Worm (Caenorhabditis elegans) whole organism, young adult: Measurements from ENCODE around the gene let-418.
A peak's percentile ranks its signal among the peaks of the same experiment; 100 is the strongest.

Source experiments
- B0336.3 ChIP-seq: fragments of 200-800 bp; sonication (Bioruptor generic); IDR thresholded peaks from 2 replicates; pipeline ENCODE4 v1.3.6; 2022; ENCODE audit warnings: missing genetic modification characterization, missing compliant biosample characterization
- C06A6.2 ChIP-seq: fragments of 200-800 bp; sonication (Bioruptor generic); conservative IDR thresholded peaks from 2 replicates; pipeline ENCODE4 v1.3.6; 2022; ENCODE audit warnings: missing genetic modification characterization, missing compliant biosample characterization
- F10E7.11 ChIP-seq: sonication (generic microtip); optimal IDR thresholded peaks from 2 replicates; lab custom pipeline; 2017; ENCODE audit warnings: mild to moderate bottlenecking, missing genetic modification characterization, moderate library complexity, missing compliant biosample characterization
- F23B12.7 ChIP-seq: sonication (generic microtip); optimal IDR thresholded peaks from 2 replicates; lab custom pipeline; 2017; ENCODE audit warnings: missing genetic modification characterization, mild to moderate bottlenecking, missing compliant biosample characterization, antibody characterized with exemption, moderate library complexity; ENCODE audit not compliant: insufficient read depth
- F33H1.4 ChIP-seq: fragments of 200-800 bp; sonication (Bioruptor generic); IDR thresholded peaks from 2 replicates; pipeline ENCODE4 v1.3.6; 2022; ENCODE audit warnings: missing genetic modification reagents, missing genetic modification characterization, missing compliant biosample characterization
- F39B2.1 ChIP-seq: fragments of 200-800 bp; sonication (Bioruptor generic); IDR thresholded peaks from 2 replicates; pipeline ENCODE4 v1.3.6; 2022; ENCODE audit warnings: missing genetic modification reagents, missing genetic modification characterization, missing compliant biosample characterization
- F57C9.4 ChIP-seq: sonication (generic microtip); optimal IDR thresholded peaks from 2 replicates; lab custom pipeline; 2017; ENCODE audit warnings: mild to moderate bottlenecking, missing genetic modification characterization, missing compliant biosample characterization
- K12H6.12 ChIP-seq: fragments of 200-800 bp; sonication (Bioruptor generic); optimal IDR thresholded peaks from 2 replicates; lab custom pipeline; 2018; ENCODE audit warnings: mild to moderate bottlenecking, missing genetic modification characterization, missing compliant biosample characterization
- aptf-2 ChIP-seq: fragments of 200-800 bp; sonication (Bioruptor generic); conservative IDR thresholded peaks from 2 replicates; pipeline ENCODE4 v1.3.6; 2022; ENCODE audit warnings: missing genetic modification reagents, missing genetic modification characterization, missing compliant biosample characterization
- aptf-3 ChIP-seq: fragments of 200-800 bp; sonication (Bioruptor generic); IDR thresholded peaks from 2 replicates; pipeline ENCODE4 v1.3.6; 2022; ENCODE audit warnings: missing genetic modification characterization, missing compliant biosample characterization
- attf-5 ChIP-seq: fragments of 200-800 bp; sonication (Bioruptor generic); optimal IDR thresholded peaks from 2 replicates; lab custom pipeline; 2018; ENCODE audit warnings: mild to moderate bottlenecking, missing genetic modification characterization, missing compliant biosample characterization
- bed-2 ChIP-seq: fragments of 200-800 bp; sonication (Bioruptor generic); IDR thresholded peaks from 2 replicates; pipeline ENCODE4 v1.3.6; 2022; ENCODE audit warnings: missing genetic modification reagents, missing genetic modification characterization, missing compliant biosample characterization
- ccch-3 ChIP-seq: fragments of 200-800 bp; sonication (Bioruptor generic); optimal IDR thresholded peaks from 2 replicates; lab custom pipeline; 2018; ENCODE audit warnings: mild to moderate bottlenecking, missing genetic modification characterization, missing compliant biosample characterization
- cebp-1 ChIP-seq, 2 experiments: fragments of 200-800 bp in 1 of 2; sonication (Bioruptor generic) in 1 of 2; sonication (generic microtip) in 1 of 2; IDR thresholded peaks in 1 of 2; optimal IDR thresholded peaks in 1 of 2; 2 replicates each; pipeline versions ENCODE4 v1.3.6 to Lab custom; 2017 to 2022; ENCODE audit warnings: missing compliant biosample characterization in 2 of 2, missing genetic modification characterization in 2 of 2, mild to moderate bottlenecking in 1 of 2, missing genetic modification reagents in 1 of 2, moderate library complexity in 1 of 2
- cebp-2 ChIP-seq: fragments of 200-800 bp; sonication (Bioruptor generic); IDR thresholded peaks from 2 replicates; pipeline ENCODE4 v1.3.6; 2022; ENCODE audit warnings: missing genetic modification characterization, missing compliant biosample characterization
- ceh-79 ChIP-seq: sonication (generic microtip); optimal IDR thresholded peaks from 2 replicates; lab custom pipeline; 2017; ENCODE audit warnings: mild to moderate bottlenecking, missing genetic modification characterization, missing compliant biosample characterization
- ceh-91 ChIP-seq: fragments of 200-800 bp; sonication (Bioruptor generic); IDR thresholded peaks from 2 replicates; pipeline ENCODE4 v1.3.6; 2022; ENCODE audit warnings: missing genetic modification reagents, missing genetic modification characterization, missing compliant biosample characterization
- chd-7 ChIP-seq: sonication (generic microtip); optimal IDR thresholded peaks from 2 replicates; lab custom pipeline; 2016; ENCODE audit warnings: mild to moderate bottlenecking, missing genetic modification characterization, moderate library complexity, missing compliant biosample characterization
- dox-1 ChIP-seq: fragments of 200-800 bp; sonication (Bioruptor generic); IDR thresholded peaks from 2 replicates; pipeline ENCODE4 v1.3.6; 2022; ENCODE audit warnings: missing genetic modification reagents, missing genetic modification characterization, missing compliant biosample characterization
- dpl-1 ChIP-seq: fragments of 150-350 bp; optimal IDR thresholded peaks from 2 replicates; lab custom pipeline; 2014; ENCODE audit warnings: missing biosample characterization, missing genetic modification reagents, missing genetic modification characterization
- egrh-3 ChIP-seq: fragments of 200-800 bp; sonication (Bioruptor generic); IDR thresholded peaks from 2 replicates; pipeline ENCODE4 v1.3.6; 2022; ENCODE audit warnings: missing genetic modification reagents, missing genetic modification characterization, missing compliant biosample characterization
- gei-17 ChIP-seq: fragments of 200-800 bp; sonication (Bioruptor generic); optimal IDR thresholded peaks from 2 replicates; lab custom pipeline; 2018; ENCODE audit warnings: mild to moderate bottlenecking, missing genetic modification characterization, missing compliant biosample characterization
- him-1 ChIP-seq: sonication (generic microtip); optimal IDR thresholded peaks from 2 replicates; lab custom pipeline; 2016; ENCODE audit warnings: missing genotype, missing genetic modification reagents, missing genetic modification characterization, missing compliant biosample characterization
- hmg-1.2 ChIP-seq: fragments of 200-800 bp; sonication (Bioruptor generic); IDR thresholded peaks from 2 replicates; pipeline ENCODE4 v1.3.6; 2022; ENCODE audit warnings: missing genetic modification reagents, missing genetic modification characterization, missing compliant biosample characterization
- let-607 ChIP-seq, 2 experiments: fragments of 200-800 bp in 1 of 2; sonication (Bioruptor generic) in 1 of 2; sonication (generic microtip) in 1 of 2; optimal IDR thresholded peaks; 2 replicates each; lab custom pipeline; 2016 to 2018; ENCODE audit warnings: mild to moderate bottlenecking in 2 of 2, missing compliant biosample characterization in 2 of 2, missing genetic modification characterization in 2 of 2, moderate library complexity in 2 of 2, missing genotype in 1 of 2
- lin-26 ChIP-seq: fragments of 200-800 bp; sonication (Bioruptor generic); IDR thresholded peaks from 2 replicates; pipeline ENCODE4 v1.3.6; 2022; ENCODE audit warnings: missing genetic modification reagents, missing genetic modification characterization, missing compliant biosample characterization
- lin-35 ChIP-seq, 3 experiments: fragments of 150-350 bp in 2 of 3; sonication (generic microtip) in 1 of 3; optimal IDR thresholded peaks; 2 replicates each; lab custom pipeline; 2014 to 2018; ENCODE audit warnings: missing biosample characterization in 3 of 3, missing genetic modification characterization in 3 of 3, missing genetic modification reagents in 3 of 3
- lin-40 ChIP-seq: sonication (generic microtip); optimal IDR thresholded peaks from 2 replicates; lab custom pipeline; 2016; ENCODE audit warnings: missing genetic modification characterization, mild to moderate bottlenecking, missing compliant biosample characterization, missing genotype, missing genetic modification reagents
- lin-54 ChIP-seq: fragments of 200-800 bp; sonication (Bioruptor generic); optimal IDR thresholded peaks from 2 replicates; lab custom pipeline; 2018; ENCODE audit warnings: mild to moderate bottlenecking, missing genetic modification characterization, missing compliant biosample characterization
- lsl-1 ChIP-seq: fragments of 200-800 bp; sonication (Bioruptor generic); optimal IDR thresholded peaks from 2 replicates; lab custom pipeline; 2018; ENCODE audit warnings: mild to moderate bottlenecking, missing genetic modification characterization, moderate library complexity, missing compliant biosample characterization
- madf-3 ChIP-seq: fragments of 200-800 bp; sonication (Bioruptor generic); IDR thresholded peaks from 2 replicates; pipeline ENCODE4 v1.3.6; 2022; ENCODE audit warnings: missing genetic modification reagents, missing genetic modification characterization, missing compliant biosample characterization
- madf-6 ChIP-seq: fragments of 200-800 bp; sonication (Bioruptor generic); IDR thresholded peaks from 2 replicates; pipeline ENCODE4 v1.3.6; 2022; ENCODE audit warnings: missing genetic modification reagents, missing genetic modification characterization, missing compliant biosample characterization
- mcd-1 ChIP-seq: fragments of 200-800 bp; sonication (Bioruptor generic); IDR thresholded peaks from 2 replicates; pipeline ENCODE4 v1.3.6; 2022; ENCODE audit warnings: missing genetic modification reagents, missing genetic modification characterization, missing compliant biosample characterization
- nhr-120 ChIP-seq: fragments of 200-800 bp; sonication (Bioruptor generic); IDR thresholded peaks from 2 replicates; pipeline ENCODE4 v1.3.6; 2022; ENCODE audit warnings: missing genetic modification characterization, missing compliant biosample characterization
- nhr-80 ChIP-seq: sonication (generic microtip); optimal IDR thresholded peaks from 2 replicates; lab custom pipeline; 2016; ENCODE audit warnings: missing genetic modification characterization, missing compliant biosample characterization
- nhr-90 ChIP-seq: sonication (generic microtip); optimal IDR thresholded peaks from 2 replicates; lab custom pipeline; 2016; ENCODE audit warnings: missing genotype, mild to moderate bottlenecking, missing genetic modification characterization, missing compliant biosample characterization
- sdz-38 ChIP-seq: sonication (generic microtip); optimal IDR thresholded peaks from 2 replicates; lab custom pipeline; 2016; ENCODE audit warnings: missing genotype, missing genetic modification characterization, missing compliant biosample characterization
- sea-2 ChIP-seq: fragments of 200-800 bp; sonication (Bioruptor generic); IDR thresholded peaks from 2 replicates; pipeline ENCODE4 v1.3.6; 2022; ENCODE audit warnings: missing genetic modification characterization, missing compliant biosample characterization
- sptf-2 ChIP-seq: fragments of 200-800 bp; sonication (Bioruptor generic); optimal IDR thresholded peaks from 2 replicates; lab custom pipeline; 2018; ENCODE audit warnings: mild to moderate bottlenecking, missing genetic modification characterization, missing compliant biosample characterization
- tbp1 ChIP-seq: fragments of 200-800 bp; sonication (Bioruptor generic); optimal IDR thresholded peaks from 2 replicates; lab custom pipeline; 2018; ENCODE audit warnings: mild to moderate bottlenecking, missing genetic modification characterization, missing compliant biosample characterization
- tbx-9 ChIP-seq: sonication (generic microtip); optimal IDR thresholded peaks from 2 replicates; lab custom pipeline; 2016; ENCODE audit warnings: borderline replicate concordance, missing genetic modification characterization, inconsistent platforms, missing compliant biosample characterization
- ztf-18 ChIP-seq: sonication (generic microtip); optimal IDR thresholded peaks from 2 replicates; lab custom pipeline; 2016; ENCODE audit warnings: missing genotype, mild to moderate bottlenecking, missing genetic modification characterization, missing compliant biosample characterization
- ztf-26 ChIP-seq: sonication (generic microtip); optimal IDR thresholded peaks from 2 replicates; lab custom pipeline; 2017; ENCODE audit warnings: missing genetic modification characterization, missing compliant biosample characterization
- ztf-28 ChIP-seq: fragments of 200-800 bp; sonication (Bioruptor generic); IDR thresholded peaks from 2 replicates; pipeline ENCODE4 v1.3.6; 2022; ENCODE audit warnings: missing genetic modification reagents, missing genetic modification characterization, missing compliant biosample characterization
- ztf-6 ChIP-seq: fragments of 200-800 bp; sonication (Bioruptor generic); IDR thresholded peaks from 2 replicates; pipeline ENCODE4 v1.3.6; 2022; ENCODE audit warnings: missing genetic modification reagents, missing genetic modification characterization, missing compliant biosample characterization

let-418 gene

DNA sequence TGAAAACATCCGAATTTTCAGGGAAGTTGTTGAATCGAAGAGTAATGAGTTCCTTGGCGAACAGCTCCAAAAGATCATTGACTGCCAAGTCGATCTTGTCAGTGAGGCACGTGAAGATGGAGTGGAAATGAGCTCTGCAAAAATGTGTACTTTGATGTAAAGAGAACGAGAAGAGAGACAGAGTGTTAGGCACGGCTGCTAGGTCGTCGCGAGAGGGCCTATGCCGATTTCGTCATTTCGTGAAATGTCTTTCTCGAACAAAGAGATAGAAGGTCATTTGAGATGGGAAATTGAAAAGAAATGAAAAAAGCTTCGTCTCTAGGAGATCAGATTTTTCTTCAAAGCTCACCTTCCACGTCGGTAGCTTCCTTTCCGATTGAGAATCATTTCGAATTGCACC, 46.6 kb upstream of the let-418 start:
- TF ChIP-seq tbx-9 (tag; lab: Kevin White, UChicago), result no peak
- no peak for TF ChIP-seq dpl-1 (GFP tag; lab: Kevin White, UChicago)
- no peak for TF ChIP-seq lin-54 (GFP tag; lab: Kevin White, UChicago)
- TF ChIP-seq him-1 (tag; lab: Kevin White, UChicago), result no peak
- TF ChIP-seq F39B2.1, result no peak
- no peak for TF ChIP-seq aptf-3
- TF ChIP-seq let-607 (tag; optimal IDR thresholded peaks at IDR 0.05; lab: Kevin White, UChicago), result no peak
- TF ChIP-seq cebp-1 (GFP tag; IDR thresholded peaks at IDR 0.05; lab: Robert Waterston, UW), result no peak
- peak; percentile 77 for TF ChIP-seq cebp-1 (tag; optimal IDR thresholded peaks at IDR 0.05; lab: Kevin White, UChicago)
- TF ChIP-seq ceh-79 (tag; lab: Kevin White, UChicago), result no peak
- TF ChIP-seq madf-3 (GFP tag; lab: Robert Waterston, UW), result no peak
- no peak for TF ChIP-seq ztf-28
- peak; percentile 17 for TF ChIP-seq F57C9.4
- no peak for TF ChIP-seq F23B12.7 (tag; lab: Kevin White, UChicago)
- TF ChIP-seq, all 124 proteins: peak for 2

DNA sequence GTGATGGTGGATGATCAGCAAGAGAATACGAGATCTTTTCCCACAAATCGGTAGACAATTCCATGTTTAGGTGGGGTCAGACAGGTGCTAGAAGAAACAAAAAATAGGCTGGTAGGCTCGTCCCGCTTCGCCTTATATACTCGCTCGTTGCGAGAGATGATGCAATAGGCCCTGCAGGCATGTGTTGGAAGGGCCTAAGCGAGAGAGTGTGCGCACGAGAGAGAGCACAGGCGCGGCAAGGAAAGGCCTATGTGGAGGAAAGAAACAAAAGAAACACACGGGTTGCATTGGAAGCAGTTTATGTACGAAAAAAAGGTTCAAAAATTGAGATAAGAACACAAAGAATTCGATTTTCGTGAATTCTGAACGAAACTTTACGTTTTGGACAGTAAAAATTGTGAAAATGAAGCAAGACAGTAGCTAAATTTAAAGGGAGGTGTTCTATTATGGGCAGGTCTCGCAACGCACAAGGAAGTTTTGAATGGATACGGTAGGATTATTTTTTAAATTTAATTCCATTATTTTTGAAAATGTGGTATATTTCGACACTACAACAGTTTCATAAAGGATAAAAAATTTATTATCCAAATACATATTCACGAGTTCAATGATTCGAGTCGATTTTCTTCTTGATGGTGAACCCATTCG, 45.8 kb upstream of the let-418 start, which contains the start of gene F44E7.5:
Gene F44E7.5 (minus strand): TSS at position 210 of the 648 bp plus-strand sequence.
- peak; percentile 66 for TF ChIP-seq C06A6.2
- peak in 1 of 2 experiments; percentile 60 for TF ChIP-seq let-607 (tag; optimal IDR thresholded peaks at IDR 0.05; lab: Kevin White, UChicago)
- TF ChIP-seq aptf-3, result no peak
- TF ChIP-seq K12H6.12 (tag; lab: Kevin White, UChicago), result peak; percentile 40
- peak; percentile 61 for TF ChIP-seq attf-5 (GFP tag; lab: Kevin White, UChicago)
- peak; percentile 51 for TF ChIP-seq lin-40 (tag; lab: Kevin White, UChicago)
- peak; percentile 15 for TF ChIP-seq F23B12.7 (tag; lab: Kevin White, UChicago)
- TF ChIP-seq lin-35 (GFP tag; optimal IDR thresholded peaks at IDR 0.05; lab: Kevin White, UChicago), result no peak
- no peak for TF ChIP-seq aptf-2
- peak; percentile 100 for TF ChIP-seq F57C9.4
- no peak for TF ChIP-seq F10E7.11
- no peak for TF ChIP-seq ztf-6 (GFP tag; lab: Robert Waterston, UW)
- TF ChIP-seq lin-54 (GFP tag; lab: Kevin White, UChicago), result peak; percentile 5
- TF ChIP-seq nhr-90 (tag; lab: Kevin White, UChicago), result peak; percentile 69
- TF ChIP-seq ccch-3 (GFP tag; lab: Kevin White, UChicago), result no peak
- peak; percentile 91 for TF ChIP-seq nhr-80 (tag; lab: Kevin White, UChicago)
- peak; percentile 53 for TF ChIP-seq mcd-1 (GFP tag; lab: Robert Waterston, UW)
- TF ChIP-seq cebp-2, result peak; percentile 94
- peak; percentile 24; the same call in 1 of the 2 replicates for TF ChIP-seq ceh-91 (GFP tag; lab: Robert Waterston, UW)
- TF ChIP-seq ztf-18 (tag; lab: Kevin White, UChicago), result peak; percentile 67
- TF ChIP-seq sptf-2 (GFP tag; lab: Kevin White, UChicago), result no peak
- TF ChIP-seq nhr-120 (GFP tag; lab: Robert Waterston, UW), result no peak
- TF ChIP-seq chd-7 (tag; lab: Kevin White, UChicago), result peak; percentile 18
- TF ChIP-seq tbp1 (GFP tag; lab: Kevin White, UChicago), result peak; percentile 36
- peak; percentile 81 for TF ChIP-seq dox-1 (GFP tag; lab: Robert Waterston, UW)
- TF ChIP-seq hmg-1.2 (GFP tag; lab: Robert Waterston, UW), result peak; percentile 80
- TF ChIP-seq sdz-38 (tag; lab: Kevin White, UChicago), result no peak
- no peak; the same call in 1 of the 2 replicates for TF ChIP-seq cebp-1 (GFP tag; IDR thresholded peaks at IDR 0.05; lab: Robert Waterston, UW)
- TF ChIP-seq cebp-1 (tag; optimal IDR thresholded peaks at IDR 0.05; lab: Kevin White, UChicago), result peak; percentile 69
- TF ChIP-seq sea-2 (GFP tag; lab: Robert Waterston, UW), result no peak
- 0 out of 2 replicates have a peak, but pooled peaks have one; percentile 41 for TF ChIP-seq B0336.3 (GFP tag; lab: Robert Waterston, UW)
- TF ChIP-seq lin-26 (GFP tag; lab: Robert Waterston, UW), result peak; percentile 68; the same call in 1 of the 2 replicates
- peak; percentile 89 for TF ChIP-seq ztf-26 (tag; lab: Kevin White, UChicago)
- TF ChIP-seq egrh-3, result peak; percentile 24; the same call in 1 of the 2 replicates
- no peak for TF ChIP-seq bed-2 (GFP tag; lab: Robert Waterston, UW)
- TF ChIP-seq madf-6, result peak; percentile 56; the same call in 1 of the 2 replicates
- TF ChIP-seq F33H1.4 (GFP tag; lab: Robert Waterston, UW), result peak; percentile 76
- TF ChIP-seq lsl-1, result peak; percentile 79
- peak; percentile 60 for TF ChIP-seq gei-17 (GFP tag; lab: Kevin White, UChicago)
